Worm (Caenorhabditis elegans): ENCODE data around the gene srh-281.

DNA sequence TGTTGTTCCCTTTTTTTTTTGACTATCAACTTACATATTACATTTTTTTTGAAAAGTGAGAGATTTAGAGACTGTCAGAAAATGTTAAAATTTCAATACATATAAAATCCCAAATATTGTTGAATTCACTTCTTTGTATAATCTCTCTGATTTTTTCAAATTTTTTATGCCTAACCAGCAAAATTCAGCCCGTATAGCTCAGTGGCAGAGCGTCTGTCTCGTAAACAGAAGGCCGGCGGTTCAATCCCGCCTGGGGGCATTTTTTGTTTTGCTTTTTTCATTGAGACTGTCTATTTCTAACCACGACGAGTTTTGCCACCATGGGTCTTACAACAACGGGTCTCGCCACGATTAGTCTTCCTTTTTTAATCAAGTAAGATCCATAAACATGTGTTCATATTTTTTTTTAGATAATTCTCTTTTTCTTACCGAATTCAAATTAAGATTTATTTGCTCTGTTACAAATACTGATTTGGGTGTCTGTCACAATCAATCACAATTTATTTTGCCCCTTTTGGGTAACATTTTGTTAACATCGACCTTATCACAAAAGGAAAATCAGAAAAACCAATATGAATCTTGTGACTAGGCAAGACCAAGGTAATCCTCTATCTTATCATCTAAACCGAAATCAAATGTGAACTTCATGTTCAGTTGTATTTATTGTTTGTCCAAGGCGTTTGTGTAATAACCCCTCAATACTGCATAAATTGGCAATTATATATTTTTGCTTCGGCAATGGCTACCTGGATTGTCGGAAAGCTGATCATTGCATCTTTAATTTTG, 28.6 kb downstream of the srh-281 start, which contains the start of gene glc-1:
- TF ChIP-seq fos-1 (tag; optimal IDR thresholded peaks at IDR 0.05) (no peak), ztf-11 (tag; optimal IDR thresholded peaks at IDR 0.05) (no peak), unc-130 (tag; optimal IDR thresholded peaks at IDR 0.05) (no peak), lin-35 (GFP tag; optimal IDR thresholded peaks at IDR 0.05) (peak in 1 of 2 experiments; percentile 9), nhr-28 (tag; optimal IDR thresholded peaks at IDR 0.05) (no peak), elt-2 (tag; optimal IDR thresholded peaks at IDR 0.05) (peak; percentile 15), ama-1 (optimal IDR thresholded peaks at IDR 0.05) (no peak), nhr-71 (tag; optimal IDR thresholded peaks at IDR 0.05) (no peak), dpl-1 (GFP tag; optimal IDR thresholded peaks at IDR 0.05) (no peak), egl-27 (tag; optimal IDR thresholded peaks at IDR 0.05) (no peak), sptf-1 (tag; optimal IDR thresholded peaks at IDR 0.05) (no peak), grh-1 (GFP tag; IDR thresholded peaks at IDR 0.05) (no peak), C34B4.2 (tag; optimal IDR thresholded peaks at IDR 0.05) (no peak), jun-1 (tag; optimal IDR thresholded peaks at IDR 0.05) (no peak)
